Fruit fly (Drosophila melanogaster) whole organism, adult: ENCODE data around the gene CG7248.
A peak's percentile ranks its signal among the peaks of the same experiment; 100 is the strongest.

Experiments used
- CG11617 ChIP-seq: fragments of 200-800 bp; sonication (Bioruptor generic); optimal IDR thresholded peaks from 2 replicates; lab custom pipeline; 2017; ENCODE audit warnings: mild to moderate bottlenecking, missing biosample characterization, missing genetic modification reagents, missing genetic modification characterization
- CG12768 ChIP-seq: fragments of 200-800 bp; sonication (Bioruptor generic); optimal IDR thresholded peaks from 2 replicates; lab custom pipeline; 2017; ENCODE audit warnings: missing biosample characterization, missing genetic modification characterization, mild to moderate bottlenecking, moderate library complexity, missing genetic modification reagents
- CG14711 ChIP-seq: fragments of 200-800 bp; sonication (Bioruptor generic); optimal IDR thresholded peaks from 2 replicates; lab custom pipeline; 2018; ENCODE audit warnings: missing biosample characterization, mild to moderate bottlenecking, missing genetic modification characterization, moderate library complexity
- CG1620 ChIP-seq: fragments of 200-800 bp; sonication (Bioruptor generic); optimal IDR thresholded peaks from 2 replicates; lab custom pipeline; 2016; ENCODE audit warnings: missing biosample characterization, missing genetic modification characterization
- CG33017 ChIP-seq: fragments of 200-800 bp; sonication (Bioruptor generic); optimal IDR thresholded peaks from 2 replicates; lab custom pipeline; 2018; ENCODE audit warnings: missing biosample characterization, mild to moderate bottlenecking, missing genetic modification characterization, moderate library complexity
- CG5204 ChIP-seq: fragments of 200-800 bp; sonication (Bioruptor generic); optimal IDR thresholded peaks from 2 replicates; lab custom pipeline; 2016; ENCODE audit warnings: missing biosample characterization, missing genetic modification characterization
- CG7045 ChIP-seq: fragments of 200-800 bp; sonication (Bioruptor generic); optimal IDR thresholded peaks from 2 replicates; lab custom pipeline; 2017; ENCODE audit warnings: missing biosample characterization, mild to moderate bottlenecking, missing genetic modification characterization
- CG7101 ChIP-seq: fragments of 200-800 bp; sonication (Bioruptor generic); optimal IDR thresholded peaks from 2 replicates; lab custom pipeline; 2018; ENCODE audit warnings: missing biosample characterization, mild to moderate bottlenecking, missing genetic modification characterization, moderate library complexity
- Clk ChIP-seq: fragments of 200-800 bp; sonication (Bioruptor generic); optimal IDR thresholded peaks from 2 replicates; lab custom pipeline; 2017; ENCODE audit warnings: missing biosample characterization, missing genetic modification characterization
- Crg-1 ChIP-seq: fragments of 200-800 bp; sonication (Bioruptor generic); optimal IDR thresholded peaks from 2 replicates; lab custom pipeline; 2016; ENCODE audit warnings: missing biosample characterization, missing genetic modification characterization
- Hr96 ChIP-seq: fragments of 200-800 bp; sonication (Bioruptor generic); optimal IDR thresholded peaks from 2 replicates; lab custom pipeline; 2016; ENCODE audit warnings: missing biosample characterization, missing genetic modification characterization
- Mnt ChIP-seq: fragments of 200-800 bp; sonication (Bioruptor generic); optimal IDR thresholded peaks from 2 replicates; lab custom pipeline; 2016; ENCODE audit warnings: missing biosample characterization, mild to moderate bottlenecking, missing genetic modification characterization
- bab1 ChIP-seq: fragments of 200-800 bp; sonication (Bioruptor generic); optimal IDR thresholded peaks from 3 replicates; lab custom pipeline; 2019; ENCODE audit warnings: missing biosample characterization, mild to moderate bottlenecking, missing genetic modification characterization, moderate library complexity
- cic ChIP-seq: fragments of 200-800 bp; sonication (Bioruptor generic); optimal IDR thresholded peaks from 2 replicates; lab custom pipeline; 2017; ENCODE audit warnings: missing biosample characterization, mild to moderate bottlenecking, missing genetic modification characterization, moderate library complexity
- cnc ChIP-seq, 2 experiments: fragments of >200 bp; optimal IDR thresholded peaks; 2 replicates each; lab custom pipeline; 2017
- kay ChIP-seq: fragments of 200-800 bp; sonication (Bioruptor generic); peaks from one replicate; lab custom pipeline; 2016; ENCODE audit warnings: missing biosample characterization, missing genetic modification characterization, borderline replicate concordance
- ovo ChIP-seq: fragments of 200-800 bp; sonication (Bioruptor generic); optimal IDR thresholded peaks from 2 replicates; lab custom pipeline; 2016; ENCODE audit warnings: missing biosample characterization, missing genetic modification characterization
- pad ChIP-seq: fragments of 200-800 bp; sonication (Bioruptor generic); optimal IDR thresholded peaks from 3 replicates; lab custom pipeline; 2017; ENCODE audit warnings: missing biosample characterization, missing genetic modification characterization, mild to moderate bottlenecking, moderate library complexity, missing genetic modification reagents
- tj ChIP-seq: fragments of 200-800 bp; sonication (Bioruptor generic); optimal IDR thresholded peaks from 3 replicates; lab custom pipeline; 2017; ENCODE audit warnings: missing biosample characterization, mild to moderate bottlenecking, missing genetic modification characterization, moderate library complexity
- toe ChIP-seq: fragments of 200-800 bp; sonication (Bioruptor generic); optimal IDR thresholded peaks from 2 replicates; lab custom pipeline; 2016; ENCODE audit warnings: missing biosample characterization, missing genetic modification characterization

Gene CG7248

dm6 chr3L:11938716-11939115 is 15.2 kb upstream of the CG7248 start, which contains the start of gene CG44837:
CG44837 (minus strand) TSS chr3L:11938872.
- TF ChIP-seq ovo (peak; percentile 66), pad (GFP tag; lab: Kevin White, UChicago) (no peak), cic (GFP tag; lab: Kevin White, UChicago) (no peak), tj (GFP tag; lab: Kevin White, UChicago) (no peak), CG1620 (GFP tag; lab: Kevin White, UChicago) (no peak), cnc (optimal IDR thresholded peaks at IDR 0.05; lab: Kevin White, UChicago) (no peak), CG33017 (tag; lab: Kevin White, UChicago) (no peak), CG7101 (tag; lab: Kevin White, UChicago) (no peak)

dm6 chr3L:11941612-11942011 is 12.3 kb upstream of the CG7248 start, which contains the start of gene Rpt4R:
Rpt4R (plus strand) TSS chr3L:11941912.
- TF ChIP-seq CG7045 (GFP tag; lab: Kevin White, UChicago) (no peak), cic (GFP tag; lab: Kevin White, UChicago) (no peak), cnc (optimal IDR thresholded peaks at IDR 0.05; lab: Kevin White, UChicago) (no peak), bab1 (GFP tag; lab: Kevin White, UChicago) (no peak), ovo (no peak), toe (no peak), Crg-1 (GFP tag; lab: Kevin White, UChicago) (no peak), CG11617 (GFP tag; lab: Kevin White, UChicago) (no peak), pad (GFP tag; lab: Kevin White, UChicago) (no peak), CG12768 (no peak), CG5204 (no peak), kay (GFP tag; lab: Kevin White, UChicago) (no peak), Mnt (GFP tag; lab: Kevin White, UChicago) (no peak), Clk (GFP tag; lab: Kevin White, UChicago) (no peak), CG7101 (tag; lab: Kevin White, UChicago) (no peak), CG14711 (tag; lab: Kevin White, UChicago) (no peak), Hr96 (no peak), CG1620 (GFP tag; lab: Kevin White, UChicago) (no peak)

DNA sequence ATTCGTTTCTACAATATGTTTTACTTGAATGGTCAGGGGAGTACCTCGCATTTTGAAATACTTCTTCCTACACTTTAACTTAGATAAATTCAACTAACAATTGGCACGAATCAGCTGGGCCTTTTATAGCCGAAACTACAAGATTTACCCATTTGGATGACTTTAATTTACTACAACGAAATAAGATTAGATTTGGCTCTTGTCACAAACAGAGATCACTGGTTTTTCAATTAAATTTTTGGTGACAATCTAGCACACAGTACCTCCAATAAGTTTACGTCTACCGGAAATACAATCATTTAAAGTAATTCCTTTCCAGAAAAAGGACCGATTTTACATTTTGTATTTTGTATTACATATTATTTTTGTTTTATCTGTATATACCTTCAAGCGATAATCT is 9.1 kb upstream of the CG7248 start, which contains the start of gene CG5883:
CG5883 (minus strand) TSS at position 101 of the 400 bp plus-strand sequence.
- TF ChIP-seq cnc (optimal IDR thresholded peaks at IDR 0.05; lab: Kevin White, UChicago) (no peak), cic (GFP tag; lab: Kevin White, UChicago) (no peak), CG7045 (GFP tag; lab: Kevin White, UChicago) (no peak), ovo (no peak), CG7101 (tag; lab: Kevin White, UChicago) (no peak), CG1620 (GFP tag; lab: Kevin White, UChicago) (no peak), bab1 (GFP tag; lab: Kevin White, UChicago) (no peak), CG33017 (tag; lab: Kevin White, UChicago) (no peak), Hr96 (no peak), Crg-1 (GFP tag; lab: Kevin White, UChicago) (no peak), tj (GFP tag; lab: Kevin White, UChicago) (no peak), CG14711 (tag; lab: Kevin White, UChicago) (no peak), Clk (GFP tag; lab: Kevin White, UChicago) (no peak)

dm6 chr3L:11947357-11947756 is 6.5 kb upstream of the CG7248 start, which contains the start of gene CG7252:
CG7252 (plus strand) TSS chr3L:11947675.
- TF ChIP-seq bab1 (GFP tag; lab: Kevin White, UChicago) (no peak), ovo (no peak), Clk (GFP tag; lab: Kevin White, UChicago) (no peak), pad (GFP tag; lab: Kevin White, UChicago) (no peak), tj (GFP tag; lab: Kevin White, UChicago) (no peak), Hr96 (no peak), CG1620 (GFP tag; lab: Kevin White, UChicago) (no peak), CG12768 (no peak), Crg-1 (GFP tag; lab: Kevin White, UChicago) (no peak), CG33017 (tag; lab: Kevin White, UChicago) (no peak), toe (no peak), CG14711 (tag; lab: Kevin White, UChicago) (no peak)

DNA sequence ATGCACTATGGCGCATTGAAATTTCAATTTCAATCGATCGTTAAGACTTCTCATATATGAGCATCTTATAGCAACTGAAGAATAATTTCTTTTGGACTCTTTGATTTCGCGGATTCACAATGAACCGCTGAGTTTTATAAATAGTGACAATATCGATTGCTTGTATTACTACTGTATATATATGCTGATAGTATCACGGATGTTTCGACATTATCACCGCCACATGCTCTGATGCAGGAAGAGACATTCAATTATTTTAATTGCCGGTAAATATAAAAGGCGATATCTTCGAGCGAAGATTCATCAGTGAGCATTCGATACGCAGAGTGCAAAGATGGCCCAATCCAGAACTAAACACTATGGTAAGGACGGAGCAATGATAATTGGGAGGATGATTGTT is 4.3 kb upstream of the CG7248 start, which contains the start of gene CG17826:
CG17826 (plus strand) TSS at position 301 of the 400 bp plus-strand sequence.
- TF ChIP-seq Hr96 (no peak), cic (GFP tag; lab: Kevin White, UChicago) (no peak), CG5204 (no peak), CG14711 (tag; lab: Kevin White, UChicago) (no peak), CG33017 (tag; lab: Kevin White, UChicago) (no peak), bab1 (GFP tag; lab: Kevin White, UChicago) (no peak), Crg-1 (GFP tag; lab: Kevin White, UChicago) (no peak), CG7045 (GFP tag; lab: Kevin White, UChicago) (no peak), CG11617 (GFP tag; lab: Kevin White, UChicago) (no peak), CG12768 (no peak), Mnt (GFP tag; lab: Kevin White, UChicago) (no peak), tj (GFP tag; lab: Kevin White, UChicago) (no peak), Clk (GFP tag; lab: Kevin White, UChicago) (no peak), kay (GFP tag; lab: Kevin White, UChicago) (no peak), ovo (no peak), toe (no peak), CG1620 (GFP tag; lab: Kevin White, UChicago) (no peak), CG7101 (tag; lab: Kevin White, UChicago) (no peak), cnc (optimal IDR thresholded peaks at IDR 0.05; lab: Kevin White, UChicago) (no peak), pad (GFP tag; lab: Kevin White, UChicago) (no peak)

dm6 chr3L:11953217-11953616 is 666 bp upstream of the CG7248 start, which contains the start of gene obst-G:
obst-G (minus strand) TSS chr3L:11953317.
- TF ChIP-seq CG12768: no peak
- no peak for TF ChIP-seq pad (GFP tag; lab: Kevin White, UChicago)
- TF ChIP-seq CG5204: no peak
- TF ChIP-seq kay (GFP tag; lab: Kevin White, UChicago): no peak
- TF ChIP-seq CG33017 (tag; lab: Kevin White, UChicago): no peak
- no peak for TF ChIP-seq Clk (GFP tag; lab: Kevin White, UChicago)
- no peak for TF ChIP-seq CG11617 (GFP tag; lab: Kevin White, UChicago)
- TF ChIP-seq tj (GFP tag; lab: Kevin White, UChicago): no peak
- no peak for TF ChIP-seq CG7101 (tag; lab: Kevin White, UChicago)
- TF ChIP-seq CG14711 (tag; lab: Kevin White, UChicago): no peak
- no peak for TF ChIP-seq Mnt (GFP tag; lab: Kevin White, UChicago)
- TF ChIP-seq Hr96: no peak
- TF ChIP-seq bab1 (GFP tag; lab: Kevin White, UChicago): no peak
